Worm (Caenorhabditis elegans) whole organism, late embryonic: ENCODE measurements around the gene gex-3.
A peak's percentile ranks its signal among the peaks of the same experiment; 100 is the strongest.

Source experiments
- C38D4.7 ChIP-seq: fragments of 200-800 bp; sonication (Bioruptor generic); optimal IDR thresholded peaks from 2 replicates; lab custom pipeline; 2018; ENCODE audit warnings: mild to moderate bottlenecking, missing genetic modification characterization, moderate library complexity, missing compliant biosample characterization
- F13H6.1 ChIP-seq: sonication (generic microtip); optimal IDR thresholded peaks from 2 replicates; lab custom pipeline; 2016; ENCODE audit warnings: missing genetic modification characterization, missing compliant biosample characterization
- T23F11.4 ChIP-seq: fragments of 200-800 bp; sonication (Bioruptor generic); optimal IDR thresholded peaks from 2 replicates; lab custom pipeline; 2018; ENCODE audit warnings: mild to moderate bottlenecking, missing genetic modification characterization, missing compliant biosample characterization
- Y22D7AL.16 ChIP-seq: sonication (generic microtip); optimal IDR thresholded peaks from 2 replicates; lab custom pipeline; 2016; ENCODE audit warnings: missing genetic modification characterization, missing compliant biosample characterization
- ceh-14 ChIP-seq: sonication (generic microtip); optimal IDR thresholded peaks from 2 replicates; lab custom pipeline; 2016; ENCODE audit warnings: missing genotype, missing genetic modification characterization, missing compliant biosample characterization
- ceh-19 ChIP-seq: fragments of 200-800 bp; sonication (Bioruptor generic); optimal IDR thresholded peaks from 2 replicates; lab custom pipeline; 2018; ENCODE audit warnings: mild to moderate bottlenecking, missing genetic modification characterization, missing compliant biosample characterization
- ceh-2 ChIP-seq: sonication (generic microtip); optimal IDR thresholded peaks from 2 replicates; lab custom pipeline; 2016; ENCODE audit warnings: missing genotype, missing genetic modification characterization, missing compliant biosample characterization
- ceh-22 ChIP-seq: sonication (generic microtip); optimal IDR thresholded peaks from 2 replicates; lab custom pipeline; 2017; ENCODE audit warnings: missing biosample characterization, missing genetic modification characterization
- ceh-24 ChIP-seq: sonication (generic microtip); optimal IDR thresholded peaks from 2 replicates; lab custom pipeline; 2016; ENCODE audit warnings: mild to moderate bottlenecking, missing genetic modification characterization, missing compliant biosample characterization
- ceh-30 ChIP-seq: fragments of 150-350 bp; optimal IDR thresholded peaks from 2 replicates; lab custom pipeline; 2014; ENCODE audit warnings: missing biosample characterization, missing genetic modification characterization
- ceh-31 ChIP-seq: sonication (generic microtip); optimal IDR thresholded peaks from 2 replicates; lab custom pipeline; 2016; ENCODE audit warnings: missing genetic modification characterization, missing compliant biosample characterization
- ceh-34 ChIP-seq: sonication (generic microtip); optimal IDR thresholded peaks from 2 replicates; lab custom pipeline; 2016; ENCODE audit warnings: mild to moderate bottlenecking, missing genetic modification characterization, missing compliant biosample characterization
- ceh-6 ChIP-seq: fragments of 200-800 bp; sonication (Bioruptor generic); optimal IDR thresholded peaks from 2 replicates; lab custom pipeline; 2018; ENCODE audit warnings: mild to moderate bottlenecking, missing genetic modification characterization, missing compliant biosample characterization
- che-1 ChIP-seq: sonication (generic microtip); optimal IDR thresholded peaks from 2 replicates; lab custom pipeline; 2016; ENCODE audit warnings: mild to moderate bottlenecking, missing genetic modification characterization, missing compliant biosample characterization
- dve-1 ChIP-seq: sonication (generic microtip); optimal IDR thresholded peaks from 2 replicates; lab custom pipeline; 2017; ENCODE audit warnings: antibody characterized with exemption, mild to moderate bottlenecking, missing genetic modification characterization, missing compliant biosample characterization
- elt-2 ChIP-seq: sonication (generic microtip); optimal IDR thresholded peaks from 2 replicates; lab custom pipeline; 2016; ENCODE audit warnings: missing genetic modification reagents, missing genetic modification characterization, missing compliant biosample characterization
- elt-4 ChIP-seq: sonication (generic microtip); optimal IDR thresholded peaks from 2 replicates; lab custom pipeline; 2016; ENCODE audit warnings: missing genetic modification characterization, missing compliant biosample characterization
- fax-1 ChIP-seq: sonication (generic microtip); optimal IDR thresholded peaks from 2 replicates; lab custom pipeline; 2016; ENCODE audit warnings: missing genotype, missing genetic modification characterization, missing compliant biosample characterization
- fkh-6 ChIP-seq: sonication (generic microtip); optimal IDR thresholded peaks from 2 replicates; lab custom pipeline; 2016; ENCODE audit warnings: missing genetic modification characterization, missing compliant biosample characterization
- gmeb-2 ChIP-seq: sonication (generic microtip); optimal IDR thresholded peaks from 2 replicates; lab custom pipeline; 2016; ENCODE audit warnings: missing genetic modification characterization, inconsistent platforms, missing compliant biosample characterization
- hlh-13 ChIP-seq: fragments of 200-800 bp; sonication (Bioruptor generic); optimal IDR thresholded peaks from 2 replicates; lab custom pipeline; 2018; ENCODE audit warnings: mild to moderate bottlenecking, missing genetic modification characterization, missing compliant biosample characterization
- hlh-30 ChIP-seq: sonication (generic microtip); optimal IDR thresholded peaks from 2 replicates; lab custom pipeline; 2017; ENCODE audit warnings: antibody characterized with exemption, missing genetic modification characterization, missing compliant biosample characterization; ENCODE audit not compliant: insufficient read depth
- hlh-6 ChIP-seq: sonication (generic microtip); optimal IDR thresholded peaks from 2 replicates; lab custom pipeline; 2016; ENCODE audit warnings: missing genotype, missing genetic modification characterization, missing compliant biosample characterization
- hlh-8 ChIP-seq: sonication (generic microtip); optimal IDR thresholded peaks from 2 replicates; lab custom pipeline; 2016; ENCODE audit warnings: missing genotype, missing genetic modification characterization, missing compliant biosample characterization
- lin-11 ChIP-seq: fragments of 200-800 bp; sonication (Bioruptor generic); optimal IDR thresholded peaks from 2 replicates; lab custom pipeline; 2018; ENCODE audit warnings: mild to moderate bottlenecking, missing genetic modification characterization, missing compliant biosample characterization
- nhr-232 ChIP-seq: sonication (generic microtip); optimal IDR thresholded peaks from 2 replicates; lab custom pipeline; 2016; ENCODE audit warnings: missing genetic modification characterization, missing compliant biosample characterization
- npax-4 ChIP-seq: sonication (generic microtip); optimal IDR thresholded peaks from 2 replicates; lab custom pipeline; 2016; ENCODE audit warnings: missing genetic modification characterization, missing compliant biosample characterization
- pag-3 ChIP-seq: sonication (generic microtip); optimal IDR thresholded peaks from 2 replicates; lab custom pipeline; 2016; ENCODE audit warnings: missing compliant biosample characterization, missing genetic modification characterization, borderline replicate concordance
- pat-9 ChIP-seq: fragments of 200-800 bp; sonication (Bioruptor generic); optimal IDR thresholded peaks from 2 replicates; lab custom pipeline; 2018; ENCODE audit warnings: mild to moderate bottlenecking, missing genetic modification characterization, moderate library complexity, missing compliant biosample characterization
- pha-2 ChIP-seq: sonication (generic microtip); optimal IDR thresholded peaks from 2 replicates; lab custom pipeline; 2017; ENCODE audit warnings: mild to moderate bottlenecking, missing genetic modification characterization, missing compliant biosample characterization
- pha-4 ChIP-seq: fragments of 150-350 bp; optimal IDR thresholded peaks from 2 replicates; lab custom pipeline; 2018; ENCODE audit warnings: missing biosample characterization, missing genetic modification reagents, missing genetic modification characterization
- pros-1 ChIP-seq: fragments of 150-350 bp; optimal IDR thresholded peaks from 2 replicates; lab custom pipeline; 2014; ENCODE audit warnings: missing biosample characterization, missing genetic modification reagents, missing genetic modification characterization
- ref-2 ChIP-seq: sonication (generic microtip); optimal IDR thresholded peaks from 2 replicates; lab custom pipeline; 2016; ENCODE audit warnings: missing genetic modification characterization, missing compliant biosample characterization
- rnt-1 ChIP-seq: sonication (generic microtip); optimal IDR thresholded peaks from 2 replicates; lab custom pipeline; 2016; ENCODE audit warnings: missing genetic modification characterization, missing compliant biosample characterization
- sox-2 ChIP-seq: fragments of 200-800 bp; sonication (Bioruptor generic); IDR thresholded peaks from 2 replicates; pipeline ENCODE4 v1.3.6; 2022; ENCODE audit warnings: missing genetic modification reagents, missing genetic modification characterization, missing compliant biosample characterization
- sox-4 ChIP-seq: sonication (generic microtip); optimal IDR thresholded peaks from 2 replicates; lab custom pipeline; 2017; ENCODE audit warnings: mild to moderate bottlenecking, missing genetic modification characterization, inconsistent platforms, missing compliant biosample characterization
- tbx-2 ChIP-seq: sonication (generic microtip); optimal IDR thresholded peaks from 2 replicates; lab custom pipeline; 2016; ENCODE audit warnings: missing genetic modification characterization, missing compliant biosample characterization
- ttx-3 ChIP-seq: sonication (generic microtip); optimal IDR thresholded peaks from 2 replicates; lab custom pipeline; 2016; ENCODE audit warnings: missing genetic modification reagents, missing genetic modification characterization, missing compliant biosample characterization
- unc-3 ChIP-seq, 2 experiments: fragments of 200-800 bp in 1 of 2; sonication (Bioruptor generic) in 1 of 2; sonication (generic microtip) in 1 of 2; conservative IDR thresholded peaks in 1 of 2; optimal IDR thresholded peaks in 1 of 2; 2 replicates each; pipeline versions ENCODE4 v1.3.6 to Lab custom; 2016 to 2022; ENCODE audit warnings: missing compliant biosample characterization in 2 of 2, missing genetic modification characterization in 2 of 2, missing genetic modification reagents in 1 of 2
- zip-5 ChIP-seq: sonication (generic microtip); optimal IDR thresholded peaks from 2 replicates; lab custom pipeline; 2016; ENCODE audit warnings: missing genetic modification characterization, missing compliant biosample characterization
- ztf-16 ChIP-seq: sonication (generic microtip); optimal IDR thresholded peaks from 2 replicates; lab custom pipeline; 2017; ENCODE audit warnings: missing genetic modification characterization, missing compliant biosample characterization

gex-3 gene

ce11 chrIV:12416629-12417404, 12.6 kb downstream of the gex-3 start:
- TF ChIP-seq pat-9 (tag; lab: Kevin White, UChicago) = no peak
- no peak for TF ChIP-seq sox-4 (tag; lab: Kevin White, UChicago)
- no peak for TF ChIP-seq ceh-30 (tag; lab: Kevin White, UChicago)
- peak; percentile 34 for TF ChIP-seq che-1 (tag; lab: Kevin White, UChicago)
- TF ChIP-seq T23F11.4 (GFP tag; lab: Kevin White, UChicago) = no peak
- TF ChIP-seq pag-3 (tag; lab: Kevin White, UChicago) = no peak
- no peak for TF ChIP-seq hlh-30 (tag; lab: Kevin White, UChicago)
- no peak for TF ChIP-seq hlh-8 (tag; lab: Kevin White, UChicago)
- no peak for TF ChIP-seq pha-4 (tag; lab: Kevin White, UChicago)
- no peak for TF ChIP-seq gmeb-2 (tag; lab: Kevin White, UChicago)
- TF ChIP-seq ceh-34 (tag; lab: Kevin White, UChicago) = no peak
- no peak for TF ChIP-seq lin-11 (tag; lab: Kevin White, UChicago)
- TF ChIP-seq sox-2 (GFP tag; lab: Robert Waterston, UW) = no peak
- TF ChIP-seq elt-4 = no peak
- TF ChIP-seq F13H6.1 (tag; lab: Kevin White, UChicago) = no peak
- no peak for TF ChIP-seq rnt-1
- no peak for TF ChIP-seq ztf-16
- TF ChIP-seq npax-4 (tag; lab: Kevin White, UChicago) = no peak
- TF ChIP-seq tbx-2 = no peak
- no peak for TF ChIP-seq ceh-31 (tag; lab: Kevin White, UChicago)
- no peak for TF ChIP-seq zip-5 (tag; lab: Kevin White, UChicago)
- TF ChIP-seq nhr-232 (tag; lab: Kevin White, UChicago) = peak; percentile 8
- no peak for TF ChIP-seq ref-2 (tag; lab: Kevin White, UChicago)
- no peak for TF ChIP-seq ceh-22 (tag; lab: Kevin White, UChicago)
- TF ChIP-seq ceh-2 = no peak
- TF ChIP-seq pha-2 = no peak
- TF ChIP-seq ttx-3 (tag; lab: Kevin White, UChicago) = no peak
- TF ChIP-seq dve-1 = peak; percentile 22
- peak; percentile 46 for TF ChIP-seq ceh-19 (GFP tag; lab: Kevin White, UChicago)
- no peak for TF ChIP-seq pros-1 (tag; lab: Kevin White, UChicago)
- TF ChIP-seq hlh-6 = peak; percentile 44
- no peak for TF ChIP-seq ceh-14 (tag; lab: Kevin White, UChicago)
- TF ChIP-seq elt-2 (tag; lab: Kevin White, UChicago) = no peak
- TF ChIP-seq unc-3 (GFP tag; conservative IDR thresholded peaks at IDR 0.05; lab: Robert Waterston, UW) = no peak
- no peak for TF ChIP-seq unc-3 (tag; optimal IDR thresholded peaks at IDR 0.05; lab: Kevin White, UChicago)
- no peak for TF ChIP-seq fkh-6 (tag; lab: Kevin White, UChicago)
- TF ChIP-seq ceh-24 (tag; lab: Kevin White, UChicago) = no peak
- peak; percentile 31 for TF ChIP-seq hlh-13 (GFP tag; lab: Kevin White, UChicago)
- TF ChIP-seq fax-1 (tag; lab: Kevin White, UChicago) = no peak
- TF ChIP-seq C38D4.7 (GFP tag; lab: Kevin White, UChicago) = peak; percentile 40
- TF ChIP-seq Y22D7AL.16 (tag; lab: Kevin White, UChicago) = no peak
- no peak for TF ChIP-seq ceh-6 (GFP tag; lab: Kevin White, UChicago)
